Worm (Caenorhabditis elegans): Measurements from ENCODE around the gene T06F4.1.

T06F4.1 gene

ce11 chrX:4008922-4009321 lies 70.2 kb downstream of the T06F4.1 start:
- TF ChIP-seq cog-1 (tag; optimal IDR thresholded peaks at IDR 0.05), result no peak
- no peak for TF ChIP-seq flt-1 (GFP tag; IDR thresholded peaks at IDR 0.05)
- no peak for TF ChIP-seq ref-1 (GFP tag; conservative IDR thresholded peaks at IDR 0.05)
- no peak for TF ChIP-seq ztf-23 (GFP tag; IDR thresholded peaks at IDR 0.05)
- no peak for TF ChIP-seq klf-2 (GFP tag; conservative IDR thresholded peaks at IDR 0.05)
- no peak for TF ChIP-seq ztf-29 (GFP tag; IDR thresholded peaks at IDR 0.05)
- TF ChIP-seq tab-1 (GFP tag; IDR thresholded peaks at IDR 0.05), result no peak
- TF ChIP-seq med-1 (GFP tag; optimal IDR thresholded peaks at IDR 0.05; ENCODE audit: insufficient read depth), result no peak
- TF ChIP-seq T22C8.4 (GFP tag; IDR thresholded peaks at IDR 0.05), result no peak

ce11 chrX:4007724-4008123 lies 71.4 kb downstream of the T06F4.1 start:
- TF ChIP-seq med-1 (GFP tag; optimal IDR thresholded peaks at IDR 0.05; ENCODE audit: insufficient read depth) (no peak), klf-2 (GFP tag; conservative IDR thresholded peaks at IDR 0.05) (no peak), ztf-23 (GFP tag; IDR thresholded peaks at IDR 0.05) (no peak), T22C8.4 (GFP tag; IDR thresholded peaks at IDR 0.05) (no peak), cog-1 (tag; optimal IDR thresholded peaks at IDR 0.05) (no peak), flt-1 (GFP tag; IDR thresholded peaks at IDR 0.05) (no peak), ref-1 (GFP tag; conservative IDR thresholded peaks at IDR 0.05) (no peak), ztf-29 (GFP tag; IDR thresholded peaks at IDR 0.05) (no peak), tab-1 (GFP tag; IDR thresholded peaks at IDR 0.05) (no peak)

ce11 chrX:4006966-4007365 lies 72.2 kb downstream of the T06F4.1 start:
- no peak for TF ChIP-seq med-1 (GFP tag; optimal IDR thresholded peaks at IDR 0.05; ENCODE audit: insufficient read depth)
- no peak for TF ChIP-seq ztf-29 (GFP tag; IDR thresholded peaks at IDR 0.05)
- TF ChIP-seq ztf-23 (GFP tag; IDR thresholded peaks at IDR 0.05), result no peak
- TF ChIP-seq cog-1 (tag; optimal IDR thresholded peaks at IDR 0.05), result no peak
- TF ChIP-seq klf-2 (GFP tag; conservative IDR thresholded peaks at IDR 0.05), result no peak
- TF ChIP-seq T22C8.4 (GFP tag; IDR thresholded peaks at IDR 0.05), result no peak
- TF ChIP-seq ref-1 (GFP tag; conservative IDR thresholded peaks at IDR 0.05), result no peak
- no peak for TF ChIP-seq tab-1 (GFP tag; IDR thresholded peaks at IDR 0.05)
- no peak for TF ChIP-seq flt-1 (GFP tag; IDR thresholded peaks at IDR 0.05)

Measured in whole organism, midembryonic.